Worm (Caenorhabditis elegans): ENCODE measurements around the gene F09E5.3.

- TF ChIP-seq nhr-237 (tag; optimal IDR thresholded peaks at IDR 0.05) (no peak), snpc-4 (tag; optimal IDR thresholded peaks at IDR 0.05) (no peak), ama-1 (optimal IDR thresholded peaks at IDR 0.05) (no peak), hlh-30 (tag; optimal IDR thresholded peaks at IDR 0.05; ENCODE audit: insufficient read depth) (peak; percentile 38), unc-39 (tag; optimal IDR thresholded peaks at IDR 0.05) (no peak), arid-1 (GFP tag; conservative IDR thresholded peaks at IDR 0.05) (no peak), zag-1 (tag; optimal IDR thresholded peaks at IDR 0.05) (no peak), zfp-3 (GFP tag; conservative IDR thresholded peaks at IDR 0.05) (no peak), nhr-25 (tag; optimal IDR thresholded peaks at IDR 0.05; ENCODE audit: borderline replicate concordance, insufficient read depth) (no peak), nhr-6 (tag; optimal IDR thresholded peaks at IDR 0.05) (peak; percentile 67)
Observed at ce11 chrII:5335370-5336034, 38.3 kb upstream of the F09E5.3 start.
